Worm (Caenorhabditis elegans) whole organism, L1 larva: ENCODE results near the gene str-185.

Source experiments
- C16A3.4 ChIP-seq: fragments of 150-350 bp; optimal IDR thresholded peaks from 2 replicates; lab custom pipeline; 2014; ENCODE audit warnings: missing biosample characterization, missing genetic modification characterization
- F16B12.6 ChIP-seq: fragments of 150-350 bp; optimal IDR thresholded peaks from 2 replicates; lab custom pipeline; 2014; ENCODE audit warnings: missing biosample characterization, missing genetic modification characterization
- alr-1 ChIP-seq: fragments of 200-800 bp; sonication (Bioruptor generic); optimal IDR thresholded peaks from 2 replicates; lab custom pipeline; 2018; ENCODE audit warnings: borderline replicate concordance, mild to moderate bottlenecking, missing genetic modification characterization, missing compliant biosample characterization
- aly-2 ChIP-seq: fragments of 150-350 bp; optimal IDR thresholded peaks from 2 replicates; lab custom pipeline; 2014; ENCODE audit warnings: missing biosample characterization, missing genetic modification characterization
- ama-1 ChIP-seq: fragments of 150-350 bp; optimal IDR thresholded peaks from 2 replicates; lab custom pipeline; 2014
- ceh-82 ChIP-seq, 3 experiments: fragments of 150-350 bp in 1 of 3; sonication (generic microtip) in 2 of 3; optimal IDR thresholded peaks; 2 replicates each; lab custom pipeline; 2014 to 2017; ENCODE audit warnings: missing biosample characterization in 3 of 3, missing genetic modification characterization in 3 of 3
- ceh-90 ChIP-seq: sonication (generic microtip); optimal IDR thresholded peaks from 2 replicates; lab custom pipeline; 2016; ENCODE audit warnings: missing genetic modification characterization, missing compliant biosample characterization
- ces-1 ChIP-seq: fragments of 150-350 bp; optimal IDR thresholded peaks from 2 replicates; lab custom pipeline; 2014; ENCODE audit warnings: missing biosample characterization, missing genetic modification reagents, missing genetic modification characterization
- dpl-1 ChIP-seq, 3 experiments: fragments of 150-350 bp in 2 of 3; sonication (generic microtip) in 1 of 3; optimal IDR thresholded peaks; 2 replicates each; lab custom pipeline; 2014 to 2017; ENCODE audit warnings: missing biosample characterization in 3 of 3, missing genetic modification characterization in 3 of 3, missing genetic modification reagents in 3 of 3
- dsc-1 ChIP-seq: sonication (generic microtip); optimal IDR thresholded peaks from 2 replicates; lab custom pipeline; 2016; ENCODE audit warnings: mild to moderate bottlenecking, missing genetic modification characterization, missing compliant biosample characterization
- efl-3 ChIP-seq: fragments of 200-800 bp; sonication (Bioruptor generic); optimal IDR thresholded peaks from 2 replicates; lab custom pipeline; 2018; ENCODE audit warnings: mild to moderate bottlenecking, missing genetic modification characterization, missing compliant biosample characterization
- egl-27 ChIP-seq, 2 experiments: fragments of 150-350 bp in 1 of 2; sonication (generic microtip); optimal IDR thresholded peaks; 3 replicates each; lab custom pipeline; 2017 to 2018; ENCODE audit warnings: missing biosample characterization in 2 of 2, missing genetic modification characterization in 2 of 2, missing genetic modification reagents in 2 of 2
- elt-2 ChIP-seq: sonication (generic microtip); optimal IDR thresholded peaks from 2 replicates; lab custom pipeline; 2016; ENCODE audit warnings: missing genetic modification characterization, mild to moderate bottlenecking, inconsistent platforms, missing compliant biosample characterization, missing genetic modification reagents
- elt-3 ChIP-seq, 6 experiments: fragments of 150-350 bp in 1 of 6; sonication (generic microtip); optimal IDR thresholded peaks; 2 replicates each; lab custom pipeline; 2017 to 2018; ENCODE audit warnings: missing biosample characterization in 6 of 6, missing genetic modification characterization in 6 of 6, inconsistent platforms in 1 of 6
- ets-5 ChIP-seq: fragments of 200-800 bp; sonication (Bioruptor generic); IDR thresholded peaks from 2 replicates; pipeline ENCODE4 v1.3.6; 2022; ENCODE audit warnings: missing genetic modification characterization, missing compliant biosample characterization
- fkh-10 ChIP-seq: sonication (generic microtip); optimal IDR thresholded peaks from 2 replicates; lab custom pipeline; 2017; ENCODE audit warnings: missing biosample characterization, missing genetic modification reagents, missing genetic modification characterization
- fkh-4 ChIP-seq: sonication (generic microtip); optimal IDR thresholded peaks from 2 replicates; lab custom pipeline; 2016; ENCODE audit warnings: missing compliant biosample characterization, missing genetic modification characterization, borderline replicate concordance
- fkh-8 ChIP-seq: sonication (generic microtip); optimal IDR thresholded peaks from 2 replicates; lab custom pipeline; 2016; ENCODE audit warnings: mild to moderate bottlenecking, missing genetic modification characterization, missing compliant biosample characterization
- hlh-17 ChIP-seq: fragments of 200-800 bp; sonication (Bioruptor generic); optimal IDR thresholded peaks from 2 replicates; lab custom pipeline; 2018; ENCODE audit warnings: missing genetic modification characterization, mild to moderate bottlenecking, missing compliant biosample characterization, moderate library complexity, borderline replicate concordance
- hpl-2 ChIP-seq: fragments of 150-350 bp; optimal IDR thresholded peaks from 2 replicates; lab custom pipeline; 2014; ENCODE audit warnings: missing biosample characterization, missing genetic modification reagents, missing genetic modification characterization
- irx-1 ChIP-seq: sonication (generic microtip); optimal IDR thresholded peaks from 2 replicates; lab custom pipeline; 2016; ENCODE audit warnings: missing genetic modification characterization, missing compliant biosample characterization
- isw-1 ChIP-seq: fragments of 200-800 bp; sonication (Bioruptor generic); IDR thresholded peaks from 2 replicates; pipeline ENCODE4 v1.3.6; 2022; ENCODE audit warnings: missing genetic modification characterization, missing compliant biosample characterization
- lin-13 ChIP-seq: fragments of 150-350 bp; optimal IDR thresholded peaks from 2 replicates; lab custom pipeline; 2014; ENCODE audit warnings: missing biosample characterization, missing genetic modification reagents, missing genetic modification characterization
- lin-14 ChIP-seq: fragments of 200-800 bp; sonication (Bioruptor generic); optimal IDR thresholded peaks from 2 replicates; lab custom pipeline; 2018; ENCODE audit warnings: mild to moderate bottlenecking, missing genetic modification characterization, moderate library complexity, missing compliant biosample characterization
- lin-15B ChIP-seq: fragments of 150-350 bp; sonication (generic microtip); optimal IDR thresholded peaks from 3 replicates; lab custom pipeline; 2014; ENCODE audit warnings: missing biosample characterization, missing genetic modification characterization
- lin-35 ChIP-seq, 2 experiments: fragments of 150-350 bp; optimal IDR thresholded peaks; 2 replicates each; lab custom pipeline; 2014; ENCODE audit warnings: missing biosample characterization in 2 of 2, missing genetic modification characterization in 2 of 2, missing genetic modification reagents in 2 of 2
- lsy-2 ChIP-seq, 2 experiments: fragments of 150-350 bp; optimal IDR thresholded peaks; 2 replicates each; lab custom pipeline; 2014; ENCODE audit warnings: missing biosample characterization in 2 of 2, missing genetic modification characterization in 2 of 2
- mdl-1 ChIP-seq, 2 experiments: fragments of 150-350 bp; optimal IDR thresholded peaks; 2 replicates each; lab custom pipeline; 2014 to 2017; ENCODE audit warnings: missing biosample characterization in 2 of 2, missing genetic modification characterization in 2 of 2, inconsistent platforms in 1 of 2
- mep-1 ChIP-seq: fragments of 150-350 bp; optimal IDR thresholded peaks from 2 replicates; lab custom pipeline; 2014; ENCODE audit warnings: missing biosample characterization, missing genetic modification characterization
- nhr-11 ChIP-seq: fragments of 150-350 bp; optimal IDR thresholded peaks from 2 replicates; lab custom pipeline; 2014; ENCODE audit warnings: missing biosample characterization, missing genetic modification characterization
- nhr-19 ChIP-seq: fragments of 200-800 bp; sonication (Bioruptor generic); conservative IDR thresholded peaks from 2 replicates; pipeline ENCODE4 v1.3.6; 2022; ENCODE audit warnings: missing genetic modification characterization, missing compliant biosample characterization
- nhr-28 ChIP-seq: fragments of 150-350 bp; optimal IDR thresholded peaks from 2 replicates; lab custom pipeline; 2014; ENCODE audit warnings: missing biosample characterization, missing genetic modification characterization
- nhr-76 ChIP-seq: sonication (generic microtip); optimal IDR thresholded peaks from 2 replicates; lab custom pipeline; 2017; ENCODE audit warnings: missing biosample characterization, missing genetic modification characterization
- nhr-84 ChIP-seq: sonication (generic microtip); optimal IDR thresholded peaks from 2 replicates; lab custom pipeline; 2017; ENCODE audit warnings: missing biosample characterization, missing genetic modification characterization
- nhr-90 ChIP-seq: sonication (generic microtip); optimal IDR thresholded peaks from 2 replicates; lab custom pipeline; 2016; ENCODE audit warnings: mild to moderate bottlenecking, missing genetic modification characterization, missing compliant biosample characterization; ENCODE audit not compliant: poor library complexity
- pax-3 ChIP-seq: fragments of 200-800 bp; sonication (Bioruptor generic); optimal IDR thresholded peaks from 2 replicates; lab custom pipeline; 2018; ENCODE audit warnings: mild to moderate bottlenecking, missing genetic modification characterization, moderate library complexity, missing compliant biosample characterization
- rnt-1 ChIP-seq: sonication (generic microtip); optimal IDR thresholded peaks from 2 replicates; lab custom pipeline; 2016; ENCODE audit warnings: mild to moderate bottlenecking, missing genetic modification characterization, moderate library complexity, missing compliant biosample characterization
- snpc-4 ChIP-seq: fragments of 150-350 bp; optimal IDR thresholded peaks from 2 replicates; lab custom pipeline; 2014; ENCODE audit warnings: missing biosample characterization, missing genetic modification characterization
- snu-23 ChIP-seq: sonication (generic microtip); optimal IDR thresholded peaks from 2 replicates; lab custom pipeline; 2016; ENCODE audit warnings: missing genetic modification characterization, missing compliant biosample characterization
- sox-4 ChIP-seq: sonication (generic microtip); optimal IDR thresholded peaks from 2 replicates; lab custom pipeline; 2016; ENCODE audit warnings: missing genetic modification characterization, missing compliant biosample characterization
- sptf-1 ChIP-seq: fragments of 150-350 bp; optimal IDR thresholded peaks from 2 replicates; lab custom pipeline; 2014; ENCODE audit warnings: missing biosample characterization, missing genetic modification characterization
- sup-37 ChIP-seq: fragments of 200-800 bp; sonication (Bioruptor generic); optimal IDR thresholded peaks from 2 replicates; lab custom pipeline; 2018; ENCODE audit warnings: mild to moderate bottlenecking, missing genetic modification characterization, missing compliant biosample characterization
- swsn-7 ChIP-seq: sonication (generic microtip); optimal IDR thresholded peaks from 2 replicates; lab custom pipeline; 2016; ENCODE audit warnings: missing genetic modification characterization, missing compliant biosample characterization
- unc-30 ChIP-seq: sonication (generic microtip); optimal IDR thresholded peaks from 2 replicates; lab custom pipeline; 2017; ENCODE audit warnings: missing biosample characterization, missing genetic modification characterization
- unc-62 ChIP-seq: fragments of 150-350 bp; optimal IDR thresholded peaks from 2 replicates; lab custom pipeline; 2014; ENCODE audit warnings: missing biosample characterization, missing genetic modification reagents, missing genetic modification characterization
- unc-86 ChIP-seq: sonication (generic microtip); optimal IDR thresholded peaks from 2 replicates; lab custom pipeline; 2016; ENCODE audit warnings: missing genetic modification characterization, missing compliant biosample characterization
- zag-1 ChIP-seq: fragments of 150-350 bp; optimal IDR thresholded peaks from 2 replicates; lab custom pipeline; 2014; ENCODE audit warnings: missing biosample characterization, missing genetic modification characterization
- zip-4 ChIP-seq: fragments of 200-800 bp; sonication (Bioruptor generic); optimal IDR thresholded peaks from 2 replicates; lab custom pipeline; 2018; ENCODE audit warnings: mild to moderate bottlenecking, missing genetic modification characterization, moderate library complexity, missing compliant biosample characterization
- ztf-4 ChIP-seq: fragments of 150-350 bp; optimal IDR thresholded peaks from 2 replicates; lab custom pipeline; 2014; ENCODE audit warnings: missing biosample characterization, missing genetic modification characterization

The str-185 gene

DNA sequence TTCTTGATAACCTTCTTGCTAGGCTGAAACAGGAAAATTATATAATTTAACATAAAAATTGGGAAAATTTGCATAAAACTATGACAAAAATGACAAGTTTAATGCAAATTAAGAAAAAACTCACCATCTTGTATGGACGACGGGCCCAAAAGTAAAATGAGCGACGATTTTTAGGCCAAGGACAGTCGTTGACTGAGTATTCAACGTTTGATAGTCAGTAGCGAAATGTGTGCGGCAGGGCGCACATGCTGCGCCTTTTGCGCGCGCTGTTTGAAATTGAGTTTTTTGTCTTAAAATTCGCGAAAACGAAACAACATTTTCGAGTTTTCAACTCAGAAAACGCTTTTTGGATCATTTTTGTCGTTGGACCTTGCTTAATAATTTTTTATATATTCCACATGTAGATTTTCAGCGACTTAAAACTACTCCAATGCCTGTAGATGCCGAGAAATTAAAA is 39.3 kb downstream of the str-185 start, which contains the start of the genes rpl-7A and set-21 (continued):
- TF ChIP-seq fkh-4 (tag; lab: Kevin White, UChicago) = peak; percentile 61
- TF ChIP-seq lin-15B (tag; lab: Kevin White, UChicago) = peak; percentile 92
- TF ChIP-seq snu-23 (GFP tag; lab: Kevin White, UChicago) = peak; percentile 98
- peak in 1 of 2 experiments; percentile 67 for TF ChIP-seq mdl-1 (tag; optimal IDR thresholded peaks at IDR 0.05; lab: Kevin White, UChicago)
- TF ChIP-seq elt-2 = peak; percentile 88
- TF ChIP-seq ztf-4 (tag; lab: Kevin White, UChicago) = peak; percentile 89
- peak; percentile 91 for TF ChIP-seq C16A3.4
- TF ChIP-seq fkh-8 = peak; percentile 98
- TF ChIP-seq sptf-1 (tag; lab: Kevin White, UChicago) = no peak
- TF ChIP-seq F16B12.6 (tag; lab: Kevin White, UChicago) = peak; percentile 77
- peak; percentile 98 for TF ChIP-seq nhr-19 (GFP tag; lab: Robert Waterston, UW)
- TF ChIP-seq dpl-1 (GFP tag; optimal IDR thresholded peaks at IDR 0.05; lab: Kevin White, UChicago) = peak; percentile 94 to 95 (median 95)
- TF ChIP-seq unc-30 = no peak
- peak; percentile 95 for TF ChIP-seq pax-3 (tag; lab: Kevin White, UChicago)
- peak; percentile 92 for TF ChIP-seq irx-1 (tag; lab: Kevin White, UChicago)
- TF ChIP-seq mep-1 = peak; percentile 87
- peak; percentile 95 for TF ChIP-seq swsn-7 (tag; lab: Kevin White, UChicago)
- TF ChIP-seq snpc-4 (tag; lab: Kevin White, UChicago) = peak; percentile 53
- TF ChIP-seq sup-37 = peak; percentile 83
- TF ChIP-seq hpl-2 = peak; percentile 60
- peak; percentile 78 for TF ChIP-seq lin-13
- TF ChIP-seq zag-1 (tag; lab: Kevin White, UChicago) = no peak
- TF ChIP-seq ceh-82 (tag; optimal IDR thresholded peaks at IDR 0.05; lab: Kevin White, UChicago) = peak; percentile 84 to 94 (median 90)
- no peak for TF ChIP-seq hlh-17 (GFP tag; lab: Kevin White, UChicago)
- TF ChIP-seq lin-35 (GFP tag; optimal IDR thresholded peaks at IDR 0.05; lab: Kevin White, UChicago) = peak; percentile 94 to 97
- TF ChIP-seq ces-1 (GFP tag; lab: Kevin White, UChicago) = no peak
- TF ChIP-seq nhr-90 (tag; lab: Kevin White, UChicago) = peak; percentile 96
- TF ChIP-seq dsc-1 (tag; lab: Kevin White, UChicago) = peak; percentile 94
- TF ChIP-seq nhr-11 (tag; lab: Kevin White, UChicago) = peak; percentile 65
- peak in 1 of 2 experiments; percentile 49 for TF ChIP-seq egl-27 (tag; optimal IDR thresholded peaks at IDR 0.05; lab: Kevin White, UChicago)
- peak; percentile 94 to 95 for TF ChIP-seq lsy-2 (tag; optimal IDR thresholded peaks at IDR 0.05; lab: Kevin White, UChicago)
- TF ChIP-seq nhr-28 (tag; lab: Kevin White, UChicago) = no peak
- no peak for TF ChIP-seq efl-3 (GFP tag; lab: Kevin White, UChicago)
- TF ChIP-seq unc-86 (tag; lab: Kevin White, UChicago) = peak; percentile 95
- TF ChIP-seq elt-3 (tag; optimal IDR thresholded peaks at IDR 0.05; lab: Kevin White, UChicago) = peak; percentile 20 to 85 (median 78)
- no peak for TF ChIP-seq unc-62 (GFP tag; lab: Kevin White, UChicago)
- TF ChIP-seq nhr-84 (tag; lab: Kevin White, UChicago) = no peak
- TF ChIP-seq sox-4 = peak; percentile 77
- no peak for TF ChIP-seq nhr-76 (tag; lab: Kevin White, UChicago)
- peak; percentile 46 for TF ChIP-seq ceh-90 (tag; lab: Kevin White, UChicago)
- TF ChIP-seq fkh-10 = peak; percentile 82
- no peak for TF ChIP-seq ama-1 (lab: Kevin White, UChicago)
- TF ChIP-seq ets-5 = no peak
- no peak for TF ChIP-seq alr-1 (tag; lab: Kevin White, UChicago)
- TF ChIP-seq aly-2 (tag; lab: Kevin White, UChicago) = peak; percentile 85
- TF ChIP-seq zip-4 = peak; percentile 88
- peak; percentile 97 for TF ChIP-seq lin-14 (GFP tag; lab: Kevin White, UChicago)
- TF ChIP-seq isw-1 (GFP tag; lab: Robert Waterston, UW) = peak; percentile 99
- peak; percentile 97 for TF ChIP-seq rnt-1 (tag; lab: Kevin White, UChicago)
